Worm (Caenorhabditis elegans) whole organism, mixed stage, embryonic: ENCODE results near the gene srr-3.

Source experiments
- M03D4.4 ChIP-seq: sonication (generic microtip); optimal IDR thresholded peaks from 2 replicates; lab custom pipeline; 2017; ENCODE audit warnings: mild to moderate bottlenecking, missing genetic modification characterization, missing compliant biosample characterization
- bed-3 ChIP-seq: fragments of 200-800 bp; sonication (Bioruptor generic); optimal IDR thresholded peaks from 3 replicates; lab custom pipeline; 2018; ENCODE audit warnings: mild to moderate bottlenecking, missing genetic modification characterization, moderate library complexity, missing compliant biosample characterization
- ceh-39 ChIP-seq: fragments of 150-350 bp; optimal IDR thresholded peaks from 2 replicates; lab custom pipeline; 2014; ENCODE audit warnings: missing biosample characterization, missing genetic modification characterization
- ceh-43 ChIP-seq: fragments of 200-800 bp; sonication (Bioruptor generic); optimal IDR thresholded peaks from 2 replicates; lab custom pipeline; 2018; ENCODE audit warnings: mild to moderate bottlenecking, missing genetic modification characterization, moderate library complexity, missing compliant biosample characterization
- ceh-83 ChIP-seq: fragments of 200-800 bp; sonication (Bioruptor generic); optimal IDR thresholded peaks from 2 replicates; lab custom pipeline; 2018; ENCODE audit warnings: mild to moderate bottlenecking, missing genetic modification characterization, missing compliant biosample characterization
- ces-1 ChIP-seq: fragments of 150-350 bp; optimal IDR thresholded peaks from 2 replicates; lab custom pipeline; 2014; ENCODE audit warnings: missing biosample characterization, missing genetic modification reagents, missing genetic modification characterization
- cnd-1 ChIP-seq: fragments of 200-800 bp; sonication (Bioruptor generic); optimal IDR thresholded peaks from 2 replicates; lab custom pipeline; 2018; ENCODE audit warnings: mild to moderate bottlenecking, missing genetic modification characterization, missing compliant biosample characterization
- drap-1 ChIP-seq: fragments of 200-800 bp; sonication (Bioruptor generic); optimal IDR thresholded peaks from 3 replicates; lab custom pipeline; 2018; ENCODE audit warnings: mild to moderate bottlenecking, missing genetic modification characterization, missing compliant biosample characterization
- elt-1 ChIP-seq: sonication (generic microtip); optimal IDR thresholded peaks from 2 replicates; lab custom pipeline; 2017; ENCODE audit warnings: missing genetic modification characterization, mild to moderate bottlenecking, missing compliant biosample characterization, antibody characterized with exemption, moderate library complexity, borderline replicate concordance; ENCODE audit not compliant: insufficient read depth
- elt-3 ChIP-seq: fragments of 150-350 bp; optimal IDR thresholded peaks from 2 replicates; lab custom pipeline; 2014; ENCODE audit warnings: missing biosample characterization, missing genetic modification characterization
- flh-1 ChIP-seq: fragments of 200-800 bp; sonication (Bioruptor generic); optimal IDR thresholded peaks from 2 replicates; lab custom pipeline; 2018; ENCODE audit warnings: mild to moderate bottlenecking, missing genetic modification characterization, moderate library complexity, missing compliant biosample characterization
- hlh-1 ChIP-seq: fragments of 150-350 bp; optimal IDR thresholded peaks from 2 replicates; lab custom pipeline; 2014; ENCODE audit warnings: missing biosample characterization, missing genetic modification reagents, missing genetic modification characterization
- lin-13 ChIP-seq: fragments of 150-350 bp; optimal IDR thresholded peaks from 2 replicates; lab custom pipeline; 2014; ENCODE audit warnings: missing biosample characterization, missing genetic modification characterization
- lin-32 ChIP-seq: fragments of 200-800 bp; sonication (Bioruptor generic); optimal IDR thresholded peaks from 2 replicates; lab custom pipeline; 2018; ENCODE audit warnings: mild to moderate bottlenecking, missing genetic modification characterization, missing compliant biosample characterization
- mab-5 ChIP-seq: fragments of 150-350 bp; optimal IDR thresholded peaks from 2 replicates; lab custom pipeline; 2014; ENCODE audit warnings: missing biosample characterization, missing genetic modification characterization
- mep-1 ChIP-seq: fragments of 150-350 bp; optimal IDR thresholded peaks from 2 replicates; lab custom pipeline; 2017; ENCODE audit warnings: missing biosample characterization, missing genetic modification reagents, missing genetic modification characterization, inconsistent platforms
- mls-2 ChIP-seq: sonication (generic microtip); optimal IDR thresholded peaks from 2 replicates; lab custom pipeline; 2016; ENCODE audit warnings: mild to moderate bottlenecking, missing genetic modification characterization, moderate library complexity, missing compliant biosample characterization
- nhr-12 ChIP-seq: fragments of 150-350 bp; optimal IDR thresholded peaks from 2 replicates; lab custom pipeline; 2014; ENCODE audit warnings: missing biosample characterization, missing genetic modification characterization
- nhr-2 ChIP-seq: fragments of 150-350 bp; optimal IDR thresholded peaks from 2 replicates; lab custom pipeline; 2014; ENCODE audit warnings: missing biosample characterization, missing genetic modification characterization
- nhr-237 ChIP-seq: fragments of 150-350 bp; optimal IDR thresholded peaks from 2 replicates; lab custom pipeline; 2014; ENCODE audit warnings: missing biosample characterization, missing genetic modification characterization
- nhr-28 ChIP-seq: fragments of 150-350 bp; optimal IDR thresholded peaks from 2 replicates; lab custom pipeline; 2014; ENCODE audit warnings: missing biosample characterization, missing genetic modification characterization
- nhr-76 ChIP-seq: sonication (generic microtip); optimal IDR thresholded peaks from 2 replicates; lab custom pipeline; 2017; ENCODE audit warnings: missing biosample characterization, missing genetic modification characterization
- pha-4 ChIP-seq: fragments of 150-350 bp; optimal IDR thresholded peaks from 2 replicates; lab custom pipeline; 2018; ENCODE audit warnings: missing biosample characterization, missing genetic modification reagents, missing genetic modification characterization
- sem-2 ChIP-seq: fragments of 200-800 bp; sonication (Bioruptor generic); optimal IDR thresholded peaks from 2 replicates; lab custom pipeline; 2018; ENCODE audit warnings: mild to moderate bottlenecking, missing genetic modification characterization, missing compliant biosample characterization
- snpc-4 ChIP-seq: fragments of 150-350 bp; optimal IDR thresholded peaks from 2 replicates; lab custom pipeline; 2014; ENCODE audit warnings: missing biosample characterization, missing genetic modification characterization
- sptf-1 ChIP-seq: sonication (generic microtip); optimal IDR thresholded peaks from 2 replicates; lab custom pipeline; 2017; ENCODE audit warnings: mild to moderate bottlenecking, missing genetic modification characterization, moderate library complexity, missing compliant biosample characterization
- tbx-8 ChIP-seq: fragments of 200-800 bp; sonication (Bioruptor generic); optimal IDR thresholded peaks from 2 replicates; lab custom pipeline; 2018; ENCODE audit warnings: mild to moderate bottlenecking, missing genetic modification characterization, moderate library complexity, missing compliant biosample characterization
- unc-120 ChIP-seq: sonication (generic microtip); optimal IDR thresholded peaks from 2 replicates; lab custom pipeline; 2017; ENCODE audit warnings: missing genetic modification characterization, missing compliant biosample characterization; ENCODE audit not compliant: poor library complexity, severe bottlenecking
- zip-8 ChIP-seq: fragments of 150-350 bp; optimal IDR thresholded peaks from 2 replicates; lab custom pipeline; 2014; ENCODE audit warnings: missing biosample characterization, missing genetic modification characterization
- ztf-11 ChIP-seq: fragments of 150-350 bp; optimal IDR thresholded peaks from 2 replicates; lab custom pipeline; 2014; ENCODE audit warnings: missing biosample characterization, missing genetic modification characterization

srr-3 gene

DNA sequence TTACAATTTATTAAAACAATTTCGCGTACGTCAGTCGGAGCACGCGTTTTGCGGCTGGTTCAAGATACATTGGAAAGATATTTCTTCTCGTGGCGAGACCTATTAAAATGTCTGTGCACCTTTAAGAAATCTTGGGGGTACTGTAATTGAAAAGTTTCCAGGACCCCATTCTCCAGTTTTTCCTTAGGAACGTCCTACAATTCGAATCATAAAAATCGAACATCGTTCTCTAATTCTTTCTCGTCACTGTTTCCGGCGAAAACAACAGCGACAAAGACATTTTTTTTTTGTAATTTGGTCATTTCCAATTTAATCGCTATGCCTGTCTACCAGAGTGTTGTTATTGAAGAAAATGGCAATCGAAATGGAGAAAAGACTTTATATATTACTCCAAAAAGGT, 28.1 kb upstream of the srr-3 start, which contains the start of gene Y32B12B.1:
Gene Y32B12B.1 (plus strand): TSS at position 301 of the 400 bp plus-strand sequence.
- TF ChIP-seq mab-5 = no peak
- no peak for TF ChIP-seq nhr-76 (tag; lab: Kevin White, UChicago)
- TF ChIP-seq lin-13 = no peak
- TF ChIP-seq nhr-28 = no peak
- TF ChIP-seq zip-8 (tag; lab: Kevin White, UChicago) = no peak
- TF ChIP-seq snpc-4 (tag; lab: Kevin White, UChicago) = no peak
- TF ChIP-seq unc-120 (tag; lab: Kevin White, UChicago) = no peak
- no peak for TF ChIP-seq bed-3
- no peak for TF ChIP-seq drap-1 (GFP tag; lab: Kevin White, UChicago)
- TF ChIP-seq sem-2 (GFP tag; lab: Kevin White, UChicago) = no peak

DNA sequence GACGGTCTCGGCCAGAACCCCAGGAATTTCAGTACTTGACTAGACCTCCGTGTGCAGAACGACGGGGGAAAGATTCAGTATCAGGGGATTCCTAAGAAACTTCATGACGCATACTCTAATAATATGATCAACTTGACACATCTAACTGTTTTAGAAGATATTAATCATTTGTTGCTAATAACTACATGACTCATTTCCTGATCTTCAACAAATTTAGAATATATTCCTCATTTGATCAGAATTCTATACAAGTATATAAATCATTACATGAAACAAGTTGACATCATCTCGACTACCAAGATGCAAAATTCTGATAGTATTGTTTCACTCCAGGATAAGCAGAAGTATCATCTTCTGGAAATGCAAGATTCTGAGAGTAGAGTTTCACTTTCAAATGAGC, 26.6 kb upstream of the srr-3 start, which contains the start of gene Y32B12B.8:
Gene Y32B12B.8 (plus strand): TSS at position 301 of the 400 bp plus-strand sequence.
- no peak for TF ChIP-seq pha-4 (tag; lab: Kevin White, UChicago)
- no peak for TF ChIP-seq ztf-11 (tag; lab: Kevin White, UChicago)
- TF ChIP-seq ceh-43 (GFP tag; lab: Kevin White, UChicago) = no peak
- TF ChIP-seq mep-1 (tag; lab: Kevin White, UChicago) = no peak
- TF ChIP-seq nhr-2 (tag; lab: Kevin White, UChicago) = no peak
- TF ChIP-seq mab-5 = no peak
- TF ChIP-seq ceh-39 (tag; lab: Kevin White, UChicago) = no peak
- TF ChIP-seq elt-1 (tag; lab: Kevin White, UChicago) = no peak
- no peak for TF ChIP-seq hlh-1 (tag; lab: Kevin White, UChicago)
- TF ChIP-seq nhr-76 (tag; lab: Kevin White, UChicago) = no peak
- no peak for TF ChIP-seq lin-32 (GFP tag; lab: Kevin White, UChicago)
- no peak for TF ChIP-seq M03D4.4
- TF ChIP-seq lin-13 = no peak
- TF ChIP-seq mls-2 (tag; lab: Kevin White, UChicago) = no peak
- TF ChIP-seq cnd-1 (tag; lab: Kevin White, UChicago) = no peak
- no peak for TF ChIP-seq elt-3 (tag; lab: Kevin White, UChicago)
- TF ChIP-seq sem-2 (GFP tag; lab: Kevin White, UChicago) = no peak
- TF ChIP-seq unc-120 (tag; lab: Kevin White, UChicago) = no peak

DNA sequence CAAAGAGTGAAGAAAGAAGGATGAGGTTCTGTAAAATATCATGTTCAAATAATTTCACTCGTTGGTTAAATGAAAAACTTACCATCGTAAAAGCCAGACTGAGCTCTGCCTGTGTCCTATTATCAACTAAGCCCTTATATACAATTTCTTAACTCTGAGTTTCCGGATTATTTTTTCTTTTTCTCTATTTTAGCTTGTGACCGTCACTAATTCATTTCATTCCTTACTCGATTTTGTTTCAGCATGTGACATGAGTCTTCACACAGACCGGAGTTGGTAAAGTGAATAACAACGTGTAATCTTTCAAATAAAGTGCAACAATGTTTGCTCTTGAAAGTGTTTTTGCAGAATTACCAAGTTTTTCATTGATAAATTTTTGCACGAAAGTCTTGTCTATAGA, 25.4 kb upstream of the srr-3 start, which contains the start of gene cpr-2:
Gene cpr-2 (minus strand): TSS at position 101 of the 400 bp plus-strand sequence.
- TF ChIP-seq lin-32 (GFP tag; lab: Kevin White, UChicago) = no peak
- TF ChIP-seq ces-1 (GFP tag; lab: Kevin White, UChicago) = no peak
- no peak for TF ChIP-seq tbx-8
- no peak for TF ChIP-seq sptf-1
- TF ChIP-seq ceh-39 (tag; lab: Kevin White, UChicago) = no peak
- TF ChIP-seq ceh-83 (GFP tag; lab: Kevin White, UChicago) = no peak
- TF ChIP-seq nhr-237 (tag; lab: Kevin White, UChicago) = no peak
- no peak for TF ChIP-seq nhr-28
- TF ChIP-seq nhr-12 (tag; lab: Kevin White, UChicago) = no peak
- TF ChIP-seq elt-1 (tag; lab: Kevin White, UChicago) = no peak

DNA sequence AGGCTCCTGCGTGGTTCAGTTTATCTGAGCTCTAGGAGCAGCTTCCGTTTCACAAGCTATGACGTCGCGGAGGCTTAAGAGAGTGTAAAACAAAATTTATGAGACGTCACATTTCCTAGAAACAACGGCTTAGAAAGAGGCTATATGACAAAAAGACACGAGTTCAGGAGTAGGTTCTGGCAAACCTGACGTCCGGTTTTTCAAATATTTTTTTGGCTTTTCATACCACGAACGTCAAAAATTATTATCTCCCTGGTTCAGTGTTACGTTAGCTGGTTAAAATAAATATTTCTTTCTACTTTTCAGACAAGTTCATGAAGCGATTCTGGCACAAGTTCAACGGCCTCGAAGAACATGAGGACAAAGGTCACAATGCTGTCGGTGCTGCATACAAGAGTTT, 19.2 kb upstream of the srr-3 start, which contains the start of gene F36D3.16:
Gene F36D3.16 (plus strand): TSS at position 301 of the 400 bp plus-strand sequence.
- TF ChIP-seq ceh-43 (GFP tag; lab: Kevin White, UChicago) = no peak
- TF ChIP-seq nhr-76 (tag; lab: Kevin White, UChicago) = no peak
- TF ChIP-seq lin-32 (GFP tag; lab: Kevin White, UChicago) = no peak
- TF ChIP-seq ceh-83 (GFP tag; lab: Kevin White, UChicago) = no peak
- no peak for TF ChIP-seq unc-120 (tag; lab: Kevin White, UChicago)
- TF ChIP-seq mls-2 (tag; lab: Kevin White, UChicago) = no peak
- no peak for TF ChIP-seq sptf-1
- no peak for TF ChIP-seq elt-1 (tag; lab: Kevin White, UChicago)
- no peak for TF ChIP-seq elt-3 (tag; lab: Kevin White, UChicago)
- no peak for TF ChIP-seq drap-1 (GFP tag; lab: Kevin White, UChicago)
- no peak for TF ChIP-seq pha-4 (tag; lab: Kevin White, UChicago)
- TF ChIP-seq M03D4.4 = no peak
- TF ChIP-seq mab-5 = no peak
- no peak for TF ChIP-seq cnd-1 (tag; lab: Kevin White, UChicago)
- no peak for TF ChIP-seq bed-3
- TF ChIP-seq flh-1 (GFP tag; lab: Kevin White, UChicago) = no peak
